Worm (Caenorhabditis elegans): Measurements from ENCODE around the gene trap-3.

trap-3 gene

DNA sequence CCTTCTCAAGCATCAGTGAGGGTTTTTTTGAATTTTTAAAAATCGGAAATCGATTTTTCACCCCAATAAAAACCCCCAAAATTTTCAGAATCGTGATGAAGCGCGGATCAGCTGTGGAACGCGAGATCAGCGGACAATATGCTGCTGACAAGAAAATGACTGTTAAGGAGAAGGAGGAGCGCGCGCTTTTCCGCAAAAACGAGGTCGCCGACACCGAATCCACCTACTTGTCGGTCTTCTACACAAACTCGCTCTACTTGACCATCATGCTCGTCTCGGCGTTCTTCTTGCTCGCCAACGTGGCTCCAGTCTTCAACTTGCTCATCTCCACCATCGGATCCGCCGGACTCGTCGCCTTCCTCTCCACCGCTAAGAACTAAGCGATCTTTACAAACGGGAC is 500 bp downstream of the trap-3 start:
- TF ChIP-seq ceh-45 (GFP tag; IDR thresholded peaks at IDR 0.05) (no peak), unc-55 (GFP tag; optimal IDR thresholded peaks at IDR 0.05) (no peak)

DNA sequence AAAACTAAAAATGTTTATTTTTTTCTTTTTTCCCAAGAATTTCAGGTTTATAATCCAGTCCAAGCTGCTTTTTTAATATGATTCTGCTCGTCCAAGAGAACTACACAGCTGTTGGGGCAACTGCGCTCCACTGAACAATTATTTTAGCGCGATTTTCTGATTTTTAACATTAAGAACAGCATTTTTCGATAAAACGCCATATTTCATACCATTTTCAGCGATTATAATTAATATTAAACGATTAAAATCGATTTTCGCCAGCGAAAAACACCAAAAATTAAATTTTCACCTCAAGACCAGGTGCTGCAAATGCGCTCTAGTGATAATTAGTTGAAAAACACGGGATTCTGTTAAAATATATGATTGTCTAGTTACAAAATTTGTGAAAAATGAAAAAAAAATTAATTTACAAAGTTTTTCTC is 1.0 kb downstream of the trap-3 start:
- TF ChIP-seq ceh-31 (tag; optimal IDR thresholded peaks at IDR 0.05) (no peak), elt-2 (tag; optimal IDR thresholded peaks at IDR 0.05) (no peak), sox-4 (tag; optimal IDR thresholded peaks at IDR 0.05) (no peak), nfya-1 (tag; optimal IDR thresholded peaks at IDR 0.05) (peak; percentile 6), unc-3 (GFP tag; conservative IDR thresholded peaks at IDR 0.05) (no peak), unc-3 (tag; optimal IDR thresholded peaks at IDR 0.05) (no peak), ceh-6 (GFP tag; optimal IDR thresholded peaks at IDR 0.05) (no peak), K02D7.2 (tag; optimal IDR thresholded peaks at IDR 0.05) (no peak), nhr-11 (tag; optimal IDR thresholded peaks at IDR 0.05) (no peak)

DNA sequence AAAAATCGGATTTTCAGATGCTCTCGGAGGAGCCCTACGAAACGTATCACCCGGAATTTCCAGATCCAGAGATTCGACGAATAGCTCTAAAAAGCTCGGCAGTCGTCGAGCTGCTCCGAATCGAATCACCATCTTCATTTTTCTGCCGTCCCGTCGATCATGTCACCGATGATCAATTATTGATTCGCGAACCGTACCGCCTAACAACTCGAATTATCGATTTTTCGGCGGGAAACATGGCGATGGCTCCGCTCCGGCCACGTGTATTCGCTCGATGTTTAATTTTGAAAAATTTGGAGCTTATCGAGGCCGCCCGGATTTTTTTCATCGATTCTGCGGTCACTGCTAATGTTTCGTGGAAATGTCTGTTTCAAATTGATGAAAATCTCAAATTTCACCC is 1.6 kb downstream of the trap-3 start, which contains the start of gene eri-5:
TSS of gene eri-5 (plus strand) at position 18 of the 400 bp plus-strand sequence.
- TF ChIP-seq dve-1 (tag; optimal IDR thresholded peaks at IDR 0.05), result no peak
- no peak for TF ChIP-seq unc-42 (tag; optimal IDR thresholded peaks at IDR 0.05)
- no peak for TF ChIP-seq pros-1 (tag; optimal IDR thresholded peaks at IDR 0.05)
- no peak for TF ChIP-seq C08G9.2 (tag; optimal IDR thresholded peaks at IDR 0.05)
- TF ChIP-seq nhr-232 (tag; optimal IDR thresholded peaks at IDR 0.05), result no peak
- TF ChIP-seq elt-2 (tag; optimal IDR thresholded peaks at IDR 0.05), result no peak
- no peak for TF ChIP-seq ceh-24 (tag; optimal IDR thresholded peaks at IDR 0.05)
- no peak for TF ChIP-seq ttx-3 (tag; optimal IDR thresholded peaks at IDR 0.05)
- no peak for TF ChIP-seq Y22D7AL.16 (tag; optimal IDR thresholded peaks at IDR 0.05)
- no peak for TF ChIP-seq fkh-10 (GFP tag; optimal IDR thresholded peaks at IDR 0.05)
- no peak for TF ChIP-seq hlh-30 (tag; optimal IDR thresholded peaks at IDR 0.05; ENCODE audit: insufficient read depth)
- no peak for TF ChIP-seq ceh-19 (GFP tag; optimal IDR thresholded peaks at IDR 0.05)
- TF ChIP-seq odd-2 (tag; optimal IDR thresholded peaks at IDR 0.05), result no peak
- TF ChIP-seq ref-2 (tag; optimal IDR thresholded peaks at IDR 0.05), result no peak
- no peak for TF ChIP-seq elt-4 (tag; optimal IDR thresholded peaks at IDR 0.05)
- no peak for TF ChIP-seq zip-5 (tag; optimal IDR thresholded peaks at IDR 0.05)
- TF ChIP-seq ama-1 (optimal IDR thresholded peaks at IDR 0.05), result no peak
- TF ChIP-seq nfya-1 (tag; optimal IDR thresholded peaks at IDR 0.05), result no peak
- no peak for TF ChIP-seq tbx-7 (tag; optimal IDR thresholded peaks at IDR 0.05)
- TF ChIP-seq C38D4.7 (GFP tag; optimal IDR thresholded peaks at IDR 0.05), result no peak

DNA sequence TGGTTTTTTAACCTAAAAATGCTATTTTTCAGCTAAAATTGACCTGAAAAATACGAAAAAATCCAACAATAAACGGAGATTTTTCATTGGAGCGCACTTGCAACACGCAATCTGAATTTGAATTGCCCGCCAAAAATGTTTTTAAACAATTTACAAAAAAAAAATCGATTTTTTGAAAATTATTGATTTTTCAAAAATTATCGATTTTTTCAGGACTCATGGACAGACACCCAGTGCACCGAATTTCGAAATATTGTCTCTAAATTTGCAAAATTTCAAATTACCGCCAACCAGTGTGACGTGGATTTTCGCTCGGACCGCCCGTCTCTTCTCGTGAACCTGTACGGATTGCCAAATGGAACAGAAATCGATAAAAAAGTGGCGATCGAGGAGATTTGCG is 2.6 kb downstream of the trap-3 start:
- TF ChIP-seq ceh-19 (GFP tag; optimal IDR thresholded peaks at IDR 0.05), result no peak
- peak; percentile 47 for TF ChIP-seq ceh-48 (tag; optimal IDR thresholded peaks at IDR 0.05)

DNA sequence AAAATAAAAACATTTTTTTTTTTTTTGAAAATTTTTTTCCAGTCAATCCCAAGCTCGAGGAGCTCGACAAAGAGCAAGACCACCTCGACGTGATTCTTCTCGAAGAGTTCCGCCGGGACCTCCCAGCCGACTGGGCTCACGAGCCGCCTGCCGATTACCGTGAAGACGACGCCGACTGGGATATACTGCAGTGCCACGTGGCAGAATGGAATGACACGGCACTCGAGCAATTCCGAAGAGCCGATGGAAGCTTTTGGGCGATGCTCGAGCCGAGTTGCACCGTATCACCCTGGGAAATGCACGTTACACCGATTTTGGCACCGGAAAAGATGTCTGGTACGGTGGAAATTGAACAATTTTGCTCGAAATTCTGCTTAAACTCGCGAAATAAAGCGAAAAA is 3.8 kb downstream of the trap-3 start:
- TF ChIP-seq lim-6 (tag; optimal IDR thresholded peaks at IDR 0.05) (no peak), sox-2 (GFP tag; IDR thresholded peaks at IDR 0.05) (no peak), fkh-6 (tag; optimal IDR thresholded peaks at IDR 0.05) (no peak), ceh-22 (tag; optimal IDR thresholded peaks at IDR 0.05) (no peak), ttx-3 (tag; optimal IDR thresholded peaks at IDR 0.05) (no peak), tbx-2 (tag; optimal IDR thresholded peaks at IDR 0.05) (no peak), ahr-1 (tag; optimal IDR thresholded peaks at IDR 0.05) (no peak), gmeb-2 (tag; optimal IDR thresholded peaks at IDR 0.05) (no peak), mec-3 (tag; optimal IDR thresholded peaks at IDR 0.05; ENCODE audit: borderline replicate concordance) (no peak), ceh-48 (tag; optimal IDR thresholded peaks at IDR 0.05) (no peak), tbx-7 (tag; optimal IDR thresholded peaks at IDR 0.05) (no peak), ama-1 (optimal IDR thresholded peaks at IDR 0.05) (no peak), ceh-31 (tag; optimal IDR thresholded peaks at IDR 0.05) (no peak), dmd-4 (tag; optimal IDR thresholded peaks at IDR 0.05; ENCODE audit: borderline replicate concordance) (no peak), ztf-16 (tag; optimal IDR thresholded peaks at IDR 0.05) (no peak), ceh-6 (GFP tag; optimal IDR thresholded peaks at IDR 0.05) (no peak), pros-1 (tag; optimal IDR thresholded peaks at IDR 0.05) (no peak)

Data from whole organism, late embryonic.